Fruit fly (Drosophila melanogaster) whole organism, wandering third instar larva: ENCODE results near the gene Sarm.

Experiments
- Abd-B ChIP-seq: fragments of >200 bp; optimal IDR thresholded peaks from 2 replicates; lab custom pipeline; 2017; ENCODE audit warnings: missing biosample characterization, missing genetic modification characterization
- CG32264 ChIP-seq: fragments of 200-800 bp; sonication (Bioruptor generic); optimal IDR thresholded peaks from 2 replicates; lab custom pipeline; 2016; ENCODE audit warnings: missing biosample characterization, missing genetic modification characterization
- CG9705 ChIP-seq: fragments of 200-800 bp; sonication (Bioruptor generic); optimal IDR thresholded peaks from 2 replicates; lab custom pipeline; 2018; ENCODE audit warnings: missing biosample characterization, mild to moderate bottlenecking, missing genetic modification characterization
- CrebA ChIP-seq: fragments of 200-800 bp; sonication (Bioruptor generic); optimal IDR thresholded peaks from 2 replicates; lab custom pipeline; 2016; ENCODE audit warnings: missing biosample characterization, mild to moderate bottlenecking, missing genetic modification characterization, borderline replicate concordance
- Dfd ChIP-seq: fragments of >200 bp; optimal IDR thresholded peaks from 2 replicates; lab custom pipeline; 2017; ENCODE audit warnings: missing biosample characterization, missing genetic modification characterization
- Dif ChIP-seq: fragments of 200-275, 200-300 bp; sonication (Bioruptor generic); optimal IDR thresholded peaks from 2 replicates; lab custom pipeline; 2018; ENCODE audit warnings: missing biosample characterization, missing genetic modification characterization; ENCODE audit not compliant: partially characterized antibody
- GATAd ChIP-seq: sonication (Bioruptor generic); optimal IDR thresholded peaks from 2 replicates; lab custom pipeline; 2016; ENCODE audit warnings: missing biosample characterization, missing genetic modification characterization
- HLH106 ChIP-seq: fragments of 200-800 bp; optimal IDR thresholded peaks from 3 replicates; lab custom pipeline; 2019; ENCODE audit warnings: missing biosample characterization, mild to moderate bottlenecking, missing genetic modification characterization, moderate library complexity
- Hnf4 ChIP-seq: fragments of 200-800 bp; sonication (Bioruptor generic); optimal IDR thresholded peaks from 2 replicates; lab custom pipeline; 2016; ENCODE audit warnings: missing biosample characterization, mild to moderate bottlenecking, missing genetic modification characterization
- Hr78 ChIP-seq: fragments of >200 bp; optimal IDR thresholded peaks from 2 replicates; lab custom pipeline; 2017; ENCODE audit warnings: missing biosample characterization, missing genetic modification characterization
- Hr83 ChIP-seq: fragments of 200-300 bp; sonication (Bioruptor generic); optimal IDR thresholded peaks from 2 replicates; lab custom pipeline; 2016; ENCODE audit warnings: missing biosample characterization, mild to moderate bottlenecking, missing genetic modification characterization, moderate library complexity; ENCODE audit not compliant: poor library complexity, severe bottlenecking
- Jra ChIP-seq: sonication (Bioruptor generic); optimal IDR thresholded peaks from 2 replicates; lab custom pipeline; 2016; ENCODE audit warnings: missing biosample characterization, missing genetic modification characterization
- Mio ChIP-seq: sonication (Bioruptor generic); optimal IDR thresholded peaks from 2 replicates; lab custom pipeline; 2016; ENCODE audit warnings: missing biosample characterization, missing genetic modification characterization
- Myc ChIP-seq: fragments of >200 bp; optimal IDR thresholded peaks from 2 replicates; lab custom pipeline; 2017
- N ChIP-seq: fragments of >200 bp; optimal IDR thresholded peaks from 2 replicates; lab custom pipeline; 2018; ENCODE audit warnings: missing biosample characterization, missing external identifiers, missing genetic modification characterization
- OdsH ChIP-seq: fragments of 200-800 bp; sonication (Bioruptor generic); optimal IDR thresholded peaks from 2 replicates; lab custom pipeline; 2016; ENCODE audit warnings: missing biosample characterization, mild to moderate bottlenecking, missing genetic modification characterization
- Rel ChIP-seq, 2 experiments: fragments of 200-800 bp; sonication (Bioruptor generic) in 1 of 2; optimal IDR thresholded peaks; 2 replicates in 1 of 2; 3 replicates in 1 of 2; lab custom pipeline; 2016 to 2019; ENCODE audit warnings: mild to moderate bottlenecking in 2 of 2, missing biosample characterization in 2 of 2, missing genetic modification characterization in 2 of 2, moderate library complexity in 1 of 2
- Sp1 ChIP-seq: fragments of 200-800 bp; sonication (Bioruptor generic); optimal IDR thresholded peaks from 3 replicates; lab custom pipeline; 2019; ENCODE audit warnings: missing biosample characterization, mild to moderate bottlenecking, missing genetic modification characterization, moderate library complexity
- Vsx2 ChIP-seq: fragments of 200-300, 225-300 bp; sonication (Bioruptor generic); optimal IDR thresholded peaks from 2 replicates; lab custom pipeline; 2018; ENCODE audit warnings: missing biosample characterization, missing genetic modification characterization; ENCODE audit not compliant: partially characterized antibody
- br ChIP-seq: fragments of 200-800 bp; sonication (Bioruptor generic); optimal IDR thresholded peaks from 2 replicates; lab custom pipeline; 2016; ENCODE audit warnings: missing biosample characterization, missing genetic modification characterization
- brk ChIP-seq: fragments of 200-800 bp; sonication (Bioruptor generic); optimal IDR thresholded peaks from 2 replicates; lab custom pipeline; 2016; ENCODE audit warnings: missing biosample characterization, mild to moderate bottlenecking, missing genetic modification characterization
- dl ChIP-seq, 2 experiments: fragments of 175-275, 200-275 bp in 1 of 2; fragments of 200-275 bp in 1 of 2; sonication (Bioruptor generic); optimal IDR thresholded peaks; lab custom pipeline; 2018; ENCODE audit warnings: mild to moderate bottlenecking in 2 of 2, missing biosample characterization in 2 of 2, missing genetic modification characterization in 2 of 2, moderate library complexity in 2 of 2; ENCODE audit not compliant: partially characterized antibody in 2 of 2, insufficient read depth in 1 of 2
- dmrt93B ChIP-seq: fragments of 200-800 bp; sonication (Bioruptor generic); optimal IDR thresholded peaks from 2 replicates; lab custom pipeline; 2018; ENCODE audit warnings: missing biosample characterization, mild to moderate bottlenecking, missing genetic modification characterization
- dsf ChIP-seq: sonication (Bioruptor generic); optimal IDR thresholded peaks from 2 replicates; lab custom pipeline; 2016; ENCODE audit warnings: missing biosample characterization, missing genetic modification characterization, borderline replicate concordance
- ey ChIP-seq: fragments of 200-800 bp; sonication (Bioruptor generic); optimal IDR thresholded peaks from 2 replicates; lab custom pipeline; 2016; ENCODE audit warnings: missing biosample characterization, missing genetic modification characterization
- foxo ChIP-seq, 2 experiments: fragments of 200-800 bp; sonication (Bioruptor generic); optimal IDR thresholded peaks; 2 replicates in 1 of 2; 3 replicates in 1 of 2; lab custom pipeline; 2016 to 2017; ENCODE audit warnings: missing biosample characterization in 2 of 2, missing genetic modification characterization in 2 of 2
- fru ChIP-seq: fragments of 200-800 bp; sonication (Bioruptor generic); optimal IDR thresholded peaks from 3 replicates; lab custom pipeline; 2016; ENCODE audit warnings: missing biosample characterization, mild to moderate bottlenecking, missing genetic modification characterization
- h ChIP-seq: fragments of 200-800 bp; sonication (Bioruptor generic); optimal IDR thresholded peaks from 3 replicates; lab custom pipeline; 2016; ENCODE audit warnings: missing biosample characterization, mild to moderate bottlenecking, missing genetic modification characterization
- jim ChIP-seq: fragments of 175-275, 200-325 bp; sonication (Bioruptor generic); optimal IDR thresholded peaks from 2 replicates; lab custom pipeline; 2016; ENCODE audit warnings: missing biosample characterization, mild to moderate bottlenecking, missing genetic modification characterization
- lola ChIP-seq: fragments of >200 bp; optimal IDR thresholded peaks from 2 replicates; lab custom pipeline; 2017; ENCODE audit warnings: missing biosample characterization, missing genetic modification characterization
- pan ChIP-seq: fragments of >200 bp; optimal IDR thresholded peaks from 2 replicates; lab custom pipeline; 2017
- psq ChIP-seq: fragments of 200-800 bp; sonication (Bioruptor generic); optimal IDR thresholded peaks from 3 replicates; lab custom pipeline; 2017; ENCODE audit warnings: missing biosample characterization, mild to moderate bottlenecking, missing genetic modification characterization, moderate library complexity
- rgr ChIP-seq: fragments of 200-800 bp; sonication (Bioruptor generic); optimal IDR thresholded peaks from 3 replicates; lab custom pipeline; 2016; ENCODE audit warnings: missing biosample characterization, mild to moderate bottlenecking, missing genetic modification characterization
- sage ChIP-seq: fragments of 200-800 bp; sonication (Bioruptor generic); optimal IDR thresholded peaks from 2 replicates; lab custom pipeline; 2016; ENCODE audit warnings: missing biosample characterization, mild to moderate bottlenecking, missing genetic modification characterization
- sv ChIP-seq: fragments of 200-800 bp; sonication (Bioruptor generic); optimal IDR thresholded peaks from 3 replicates; lab custom pipeline; 2016; ENCODE audit warnings: missing biosample characterization, missing genetic modification characterization
- tai ChIP-seq: sonication (Bioruptor generic); optimal IDR thresholded peaks from 2 replicates; lab custom pipeline; 2016; ENCODE audit warnings: missing biosample characterization, missing genetic modification characterization
- usp ChIP-seq: fragments of >200 bp; optimal IDR thresholded peaks from 2 replicates; lab custom pipeline; 2017; ENCODE audit warnings: missing biosample characterization, missing genetic modification characterization
- woc ChIP-seq: sonication (Bioruptor generic); optimal IDR thresholded peaks from 2 replicates; lab custom pipeline; 2016; ENCODE audit warnings: missing biosample characterization, mild to moderate bottlenecking, missing genetic modification characterization

Gene Sarm

dm6 chr3L:8063214-8064156 lies at the start of gene Sarm:
Gene Sarm (plus strand): TSS chr3L:8063874.
- TF ChIP-seq sage (GFP tag; lab: Kevin White, UChicago) (peak; percentile 16), tai (no peak), Dfd (GFP tag; lab: Kevin White, UChicago) (no peak), Rel (GFP tag; optimal IDR thresholded peaks at IDR 0.05; lab: Kevin White, UChicago) (no peak), Rel (tag; optimal IDR thresholded peaks at IDR 0.05; lab: Kevin White, UChicago) (peak; percentile 62), dmrt93B (GFP tag; lab: Kevin White, UChicago) (peak; percentile 58), GATAd (GFP tag; lab: Kevin White, UChicago) (no peak), dl (GFP tag; optimal IDR thresholded peaks at IDR 0.05; lab: Kevin White, UChicago; ENCODE audit: insufficient read depth in 1 of 2, partially characterized antibody in 2 of 2) (no peak), Hr78 (no peak), h (GFP tag; lab: Kevin White, UChicago) (peak; percentile 66), Hr83 (GFP tag; lab: Kevin White, UChicago) (peak; percentile 50), Dif (GFP tag; lab: Kevin White, UChicago) (peak; percentile 56), OdsH (GFP tag; lab: Kevin White, UChicago) (peak; percentile 38), Mio (GFP tag; lab: Kevin White, UChicago) (no peak), usp (GFP tag; lab: Kevin White, UChicago) (no peak), dsf (peak; percentile 10), jim (GFP tag; lab: Kevin White, UChicago) (peak; percentile 40), fru (GFP tag; lab: Kevin White, UChicago) (peak; percentile 60), pan (lab: Kevin White, UChicago) (no peak), Jra (GFP tag; lab: Kevin White, UChicago) (no peak), br (peak; percentile 50), Vsx2 (GFP tag; lab: Kevin White, UChicago) (peak; percentile 0), rgr (peak; percentile 33), HLH106 (tag; lab: Kevin White, UChicago) (peak; percentile 68), ey (GFP tag; lab: Kevin White, UChicago) (peak; percentile 49), sv (GFP tag; lab: Kevin White, UChicago) (no peak), CrebA (GFP tag; lab: Kevin White, UChicago) (no peak), Sp1 (GFP tag; lab: Kevin White, UChicago) (peak; percentile 77), lola (GFP tag; lab: Kevin White, UChicago) (no peak), foxo (GFP tag; optimal IDR thresholded peaks at IDR 0.05; lab: Kevin White, UChicago) (peak in 1 of 2 experiments; percentile 60), brk (GFP tag; lab: Kevin White, UChicago) (no peak), Hnf4 (GFP tag; lab: Kevin White, UChicago) (no peak), woc (GFP tag; lab: Kevin White, UChicago) (peak; percentile 48), Abd-B (GFP tag; lab: Kevin White, UChicago) (no peak), Myc (lab: Kevin White, UChicago) (peak; percentile 98), N (GFP tag; lab: Kevin White, UChicago) (no peak), CG9705 (GFP tag; lab: Kevin White, UChicago) (peak; percentile 50), CG32264 (GFP tag; lab: Kevin White, UChicago) (no peak), psq (GFP tag; lab: Kevin White, UChicago) (peak; percentile 64)

dm6 chr3L:8018665-8019070 lies 45.0 kb upstream of the Sarm start:
- peak; percentile 10 for TF ChIP-seq h (GFP tag; lab: Kevin White, UChicago)
- TF ChIP-seq brk (GFP tag; lab: Kevin White, UChicago): peak; percentile 36
- no peak for TF ChIP-seq Abd-B (GFP tag; lab: Kevin White, UChicago)
- TF ChIP-seq CrebA (GFP tag; lab: Kevin White, UChicago): peak; percentile 39
- TF ChIP-seq br: peak; percentile 8
- TF ChIP-seq Rel (GFP tag; optimal IDR thresholded peaks at IDR 0.05; lab: Kevin White, UChicago): no peak
- TF ChIP-seq Rel (tag; optimal IDR thresholded peaks at IDR 0.05; lab: Kevin White, UChicago): peak; percentile 22
- no peak for TF ChIP-seq psq (GFP tag; lab: Kevin White, UChicago)
- TF ChIP-seq fru (GFP tag; lab: Kevin White, UChicago): peak; percentile 61
- TF ChIP-seq Sp1 (GFP tag; lab: Kevin White, UChicago): peak; percentile 10
